Worm (Caenorhabditis elegans) whole organism, late embryonic: ENCODE data around the gene tdo-2.

ENCODE experiments used
- C38D4.7 ChIP-seq: fragments of 200-800 bp; sonication (Bioruptor generic); optimal IDR thresholded peaks from 2 replicates; lab custom pipeline; 2018; ENCODE audit warnings: mild to moderate bottlenecking, missing genetic modification characterization, moderate library complexity, missing compliant biosample characterization
- ceh-19 ChIP-seq: fragments of 200-800 bp; sonication (Bioruptor generic); optimal IDR thresholded peaks from 2 replicates; lab custom pipeline; 2018; ENCODE audit warnings: mild to moderate bottlenecking, missing genetic modification characterization, missing compliant biosample characterization
- fkh-10 ChIP-seq: fragments of 150-350 bp; optimal IDR thresholded peaks from 2 replicates; lab custom pipeline; 2014; ENCODE audit warnings: missing biosample characterization, missing genetic modification reagents, missing genetic modification characterization
- lim-6 ChIP-seq: sonication (generic microtip); optimal IDR thresholded peaks from 2 replicates; lab custom pipeline; 2016; ENCODE audit warnings: missing genetic modification characterization, missing compliant biosample characterization
- pax-1 ChIP-seq: fragments of 150-350 bp; optimal IDR thresholded peaks from 2 replicates; lab custom pipeline; 2014; ENCODE audit warnings: missing biosample characterization, missing genetic modification characterization
- ref-2 ChIP-seq: sonication (generic microtip); optimal IDR thresholded peaks from 2 replicates; lab custom pipeline; 2016; ENCODE audit warnings: missing genetic modification characterization, missing compliant biosample characterization
- rnt-1 ChIP-seq: sonication (generic microtip); optimal IDR thresholded peaks from 2 replicates; lab custom pipeline; 2016; ENCODE audit warnings: missing genetic modification characterization, missing compliant biosample characterization

ce11 chrIII:5940525-5940974, 20.8 kb upstream of the tdo-2 start:
- no peak for TF ChIP-seq ref-2 (tag; lab: Kevin White, UChicago)
- no peak for TF ChIP-seq fkh-10 (GFP tag; lab: Kevin White, UChicago)
- no peak for TF ChIP-seq lim-6 (tag; lab: Kevin White, UChicago)
- TF ChIP-seq pax-1 (tag; lab: Kevin White, UChicago): no peak
- no peak for TF ChIP-seq rnt-1 (tag; lab: Kevin White, UChicago)
- TF ChIP-seq ceh-19: no peak
- no peak for TF ChIP-seq C38D4.7
